In the genomic region with DNA sequence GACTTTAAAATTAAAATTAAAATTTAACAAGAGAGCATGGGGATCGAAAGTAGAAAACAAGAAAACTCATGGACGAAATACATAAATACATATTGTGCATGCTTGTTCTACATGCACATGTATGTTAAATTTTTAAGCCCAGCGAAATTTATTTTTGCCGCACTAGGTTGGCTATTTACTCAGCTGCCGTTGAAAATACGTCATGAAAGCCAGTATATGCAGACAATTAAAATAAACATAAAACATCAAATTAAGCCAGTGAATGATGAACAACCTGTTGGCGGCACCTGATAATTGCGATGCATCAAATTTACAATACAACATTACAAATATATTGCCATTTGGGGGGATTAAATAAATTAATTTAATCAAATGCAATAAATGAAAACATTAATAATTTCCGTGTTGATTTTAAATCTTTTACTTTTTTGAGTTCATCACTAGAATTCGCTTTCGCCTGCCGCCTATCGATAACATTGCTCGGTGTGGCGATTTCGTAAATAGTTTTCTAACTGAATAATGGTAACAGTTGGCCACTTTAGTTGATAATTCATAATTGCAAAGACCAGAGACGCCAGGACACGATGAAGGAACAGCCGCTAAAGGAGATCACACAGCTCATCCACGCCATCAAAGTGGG, we compare ENCODE assay signal across 4 fruit fly cellular contexts.
TF ChIP-seq lines count a peak whose summit lies in the region.

Gene eIF2Bbeta (plus strand): TSS at position 438 of the 640 bp plus-strand sequence.

- no peak for TF ChIP-seq CTCF in whole organism, embryonic (GFP tag; optimal IDR thresholded peaks at IDR 0.05; lab: Kevin White, UChicago)

TF ChIP-seq in whole organism, adult, 20 proteins besides CTCF, POLR2A, EP300 and RAD21:
- TF ChIP-seq bab1 (GFP tag; optimal IDR thresholded peaks at IDR 0.05; lab: Kevin White, UChicago) (peak; percentile 6), Mnt (GFP tag; optimal IDR thresholded peaks at IDR 0.05; lab: Kevin White, UChicago) (no peak)
TF ChIP-seq in whole organism, adult: peak in this region for 1.

TF ChIP-seq in whole organism, embryonic, 481 proteins besides CTCF, POLR2A, EP300 and RAD21 (continues in another document):
- TF ChIP-seq CG2199 (GFP tag; IDR thresholded peaks at IDR 0.05; lab: Robert Waterston, UW) (no peak), exex (tag; optimal IDR thresholded peaks at IDR 0.05; lab: Kevin White, UChicago) (no peak), Bdp1 (GFP tag; optimal IDR thresholded peaks at IDR 0.05; lab: Kevin White, UChicago) (no peak), CG11695 (GFP tag; IDR thresholded peaks at IDR 0.05; lab: Robert Waterston, UW) (no peak), CG12071 (GFP tag; optimal IDR thresholded peaks at IDR 0.05; lab: Kevin White, UChicago) (no peak), NC2β (GFP tag; optimal IDR thresholded peaks at IDR 0.05; lab: Kevin White, UChicago) (no peak), nerfin-1 (tag; optimal IDR thresholded peaks at IDR 0.05; lab: Kevin White, UChicago) (no peak), CG2875 (GFP tag; optimal IDR thresholded peaks at IDR 0.05; lab: Kevin White, UChicago) (no peak), z (GFP tag; IDR thresholded peaks at IDR 0.05; lab: Robert Waterston, UW) (no peak), zen2 (GFP tag; IDR thresholded peaks at IDR 0.05; lab: Robert Waterston, UW; ENCODE audit: partially characterized antibody) (no peak), emc (GFP tag; optimal IDR thresholded peaks at IDR 0.05; lab: Kevin White, UChicago) (no peak), CG8944 (GFP tag; optimal IDR thresholded peaks at IDR 0.05; lab: Kevin White, UChicago) (no peak), esg (GFP tag; conservative IDR thresholded peaks at IDR 0.05; lab: Robert Waterston, UW) (0 out of 2 replicates have a peak, but pooled peaks have one; percentile 14), CG15269 (tag; optimal IDR thresholded peaks at IDR 0.05; lab: Kevin White, UChicago) (no peak), cas (GFP tag; IDR thresholded peaks at IDR 0.05; lab: Robert Waterston, UW) (no peak), Ets65A (GFP tag; lab: Kevin White, UChicago) (peak; percentile 64), fru (optimal IDR thresholded peaks at IDR 0.05; lab: Kevin White, UChicago) (no peak), cato (GFP tag; optimal IDR thresholded peaks at IDR 0.05; lab: Kevin White, UChicago; ENCODE audit: borderline replicate concordance) (no peak), BEAF-32 (GFP tag; optimal IDR thresholded peaks at IDR 0.05; lab: Kevin White, UChicago) (peak; percentile 60), knrl (GFP tag; IDR thresholded peaks at IDR 0.05; lab: Robert Waterston, UW; ENCODE audit: partially characterized antibody) (no peak), Dll (GFP tag; IDR thresholded peaks at IDR 0.05; lab: Robert Waterston, UW; ENCODE audit: partially characterized antibody) (0 out of 4 replicates have a peak, but pooled peaks have one; percentile 30), usp (GFP tag; optimal IDR thresholded peaks at IDR 0.05; lab: Kevin White, UChicago) (no peak), MBD-R2 (GFP tag; IDR thresholded peaks at IDR 0.05; lab: Robert Waterston, UW) (peak; percentile 44; the same call in 1 of the 2 replicates), odd (GFP tag; optimal IDR thresholded peaks at IDR 0.05; lab: Kevin White, UChicago) (no peak), CG7271 (tag; optimal IDR thresholded peaks at IDR 0.05; lab: Kevin White, UChicago) (no peak), sima (GFP tag; optimal IDR thresholded peaks at IDR 0.05; lab: Kevin White, UChicago) (no peak)

TF ChIP-seq in whole organism, prepupa, 60 proteins besides CTCF, POLR2A, EP300 and RAD21:
- TF ChIP-seq CG31627 (GFP tag; optimal IDR thresholded peaks at IDR 0.05; lab: Kevin White, UChicago) (peak; percentile 1), CG7368 (GFP tag; optimal IDR thresholded peaks at IDR 0.05; lab: Kevin White, UChicago) (no peak), svp (GFP tag; lab: Kevin White, UChicago) (no peak), CG6854 (GFP tag; optimal IDR thresholded peaks at IDR 0.05; lab: Kevin White, UChicago) (no peak), CG11762 (GFP tag; optimal IDR thresholded peaks at IDR 0.05; lab: Kevin White, UChicago; ENCODE audit: insufficient read depth) (no peak), CG8319 (GFP tag; optimal IDR thresholded peaks at IDR 0.05; lab: Kevin White, UChicago) (no peak), eg (GFP tag; IDR thresholded peaks at IDR 0.05; lab: Robert Waterston, UW) (no peak)

TF ChIP-seq in whole organism, wandering third instar larva, 38 proteins besides CTCF, POLR2A, EP300 and RAD21:
- peak; percentile 93 for TF ChIP-seq Myc (optimal IDR thresholded peaks at IDR 0.05; lab: Kevin White, UChicago)
- no peak for TF ChIP-seq lola (GFP tag; optimal IDR thresholded peaks at IDR 0.05; lab: Kevin White, UChicago)
